Fruit fly (Drosophila melanogaster) Kc167 (cell line): ENCODE measurements around the gene rept.

Source experiments
- Myc ChIP-seq: fragments of >200 bp; optimal IDR thresholded peaks from 2 replicates; lab custom pipeline; 2017; ENCODE audit warnings: missing external identifiers
- Sin3A ChIP-seq: fragments of >200 bp; optimal IDR thresholded peaks from 2 replicates; lab custom pipeline; 2018; ENCODE audit warnings: missing external identifiers
- h ChIP-seq: fragments of >200 bp; optimal IDR thresholded peaks from 3 replicates; lab custom pipeline; 2018; ENCODE audit warnings: missing external identifiers
- insv ChIP-seq: fragments of >200 bp; optimal IDR thresholded peaks from 3 replicates; lab custom pipeline; 2018; ENCODE audit warnings: missing external identifiers
- psq ChIP-seq: fragments of >200 bp; optimal IDR thresholded peaks from 2 replicates; lab custom pipeline; 2017; ENCODE audit warnings: missing external identifiers
- ttk ChIP-seq: sonication (Bioruptor generic); optimal IDR thresholded peaks from 2 replicates; lab custom pipeline; 2017; ENCODE audit warnings: missing external identifiers

- TF ChIP-seq Sin3A (lab: Kevin White, UChicago) (no peak), ttk (lab: Kevin White, UChicago) (no peak), psq (lab: Kevin White, UChicago) (no peak), insv (lab: Kevin White, UChicago) (no peak), h (lab: Kevin White, UChicago) (no peak), Myc (lab: Kevin White, UChicago) (no peak)
Measured at dm6 chr3L:19236060-19236459, 19.1 kb upstream of the rept start, which contains the start of gene CG33647.
